Worm (Caenorhabditis elegans): Measurements from ENCODE around the gene snpc-3.4.

Gene snpc-3.4

ce11 chrIII:4013061-4013460, 6.8 kb upstream of the snpc-3.4 start:
- TF ChIP-seq hnd-1 (tag; optimal IDR thresholded peaks at IDR 0.05) = no peak
- no peak for TF ChIP-seq aly-1 (tag; optimal IDR thresholded peaks at IDR 0.05)
- no peak for TF ChIP-seq tbx-37 (GFP tag; conservative IDR thresholded peaks at IDR 0.05)
- TF ChIP-seq tbx-11 (GFP tag; IDR thresholded peaks at IDR 0.05) = no peak
- no peak for TF ChIP-seq flt-1 (GFP tag; IDR thresholded peaks at IDR 0.05)

- TF ChIP-seq F13C5.2 (tag; optimal IDR thresholded peaks at IDR 0.05) = no peak
- peak; percentile 38 for TF ChIP-seq ama-1 (optimal IDR thresholded peaks at IDR 0.05)
Measured at ce11 chrIII:4015382-4015986, 4.4 kb upstream of the snpc-3.4 start.

- TF ChIP-seq B0310.2 (tag; optimal IDR thresholded peaks at IDR 0.05) (no peak), tra-4 (tag; optimal IDR thresholded peaks at IDR 0.05) (no peak), hmg-4 (GFP tag; optimal IDR thresholded peaks at IDR 0.05) (no peak), ceh-13 (GFP tag; optimal IDR thresholded peaks at IDR 0.05) (no peak), hmbx-1 (tag; optimal IDR thresholded peaks at IDR 0.05) (no peak), F13C5.2 (tag; optimal IDR thresholded peaks at IDR 0.05) (no peak), ama-1 (optimal IDR thresholded peaks at IDR 0.05) (no peak), aly-1 (tag; optimal IDR thresholded peaks at IDR 0.05) (no peak), pes-1 (GFP tag; IDR thresholded peaks at IDR 0.05) (no peak), tbx-11 (GFP tag; IDR thresholded peaks at IDR 0.05) (no peak), hnd-1 (tag; optimal IDR thresholded peaks at IDR 0.05) (no peak), sea-1 (GFP tag; conservative IDR thresholded peaks at IDR 0.05) (no peak)
Measured at ce11 chrIII:4017527-4017926, 2.3 kb upstream of the snpc-3.4 start, which contains the start of gene tbb-2. tbb-2 (minus strand) TSS chrIII:4017627.

ce11 chrIII:4018095-4018498, 1.7 kb upstream of the snpc-3.4 start:
- TF ChIP-seq ceh-36 (tag; optimal IDR thresholded peaks at IDR 0.05) (no peak), hmbx-1 (tag; optimal IDR thresholded peaks at IDR 0.05) (no peak), aly-1 (tag; optimal IDR thresholded peaks at IDR 0.05) (no peak), ama-1 (optimal IDR thresholded peaks at IDR 0.05) (no peak), ets-7 (tag; optimal IDR thresholded peaks at IDR 0.05) (no peak), tbx-11 (GFP tag; IDR thresholded peaks at IDR 0.05) (no peak), F13C5.2 (tag; optimal IDR thresholded peaks at IDR 0.05) (no peak), flt-1 (GFP tag; IDR thresholded peaks at IDR 0.05) (no peak)

ce11 chrIII:4018591-4019580, 951 bp upstream of the snpc-3.4 start:
- TF ChIP-seq tbx-37 (GFP tag; conservative IDR thresholded peaks at IDR 0.05) (no peak), B0310.2 (tag; optimal IDR thresholded peaks at IDR 0.05) (no peak), ets-7 (tag; optimal IDR thresholded peaks at IDR 0.05) (no peak), scrt-1 (GFP tag; IDR thresholded peaks at IDR 0.05) (no peak), hmg-4 (GFP tag; optimal IDR thresholded peaks at IDR 0.05) (peak; percentile 10)

ce11 chrIII:4021866-4022265, 2.0 kb downstream of the snpc-3.4 start, which contains the start of gene tftc-5:
tftc-5 (plus strand) TSS chrIII:4022166.
- no peak for TF ChIP-seq pes-1 (GFP tag; IDR thresholded peaks at IDR 0.05)
- no peak for TF ChIP-seq tbx-11 (GFP tag; IDR thresholded peaks at IDR 0.05)
- TF ChIP-seq B0310.2 (tag; optimal IDR thresholded peaks at IDR 0.05) = no peak
- no peak for TF ChIP-seq scrt-1 (GFP tag; IDR thresholded peaks at IDR 0.05)

- no peak for TF ChIP-seq ama-1 (optimal IDR thresholded peaks at IDR 0.05)
Measured at ce11 chrIII:4028061-4028460, 8.2 kb downstream of the snpc-3.4 start, which contains the start of gene T02C12.5. T02C12.5 (minus strand) TSS chrIII:4028161.

ce11 chrIII:4030839-4031238, 11.0 kb downstream of the snpc-3.4 start:
- TF ChIP-seq B0310.2 (tag; optimal IDR thresholded peaks at IDR 0.05) (no peak), ceh-13 (GFP tag; optimal IDR thresholded peaks at IDR 0.05) (no peak), tbx-37 (GFP tag; conservative IDR thresholded peaks at IDR 0.05) (no peak), hmbx-1 (tag; optimal IDR thresholded peaks at IDR 0.05) (no peak)

- TF ChIP-seq flt-1 (GFP tag; IDR thresholded peaks at IDR 0.05) = no peak
- TF ChIP-seq tbx-11 (GFP tag; IDR thresholded peaks at IDR 0.05) = no peak
- no peak for TF ChIP-seq ceh-36 (tag; optimal IDR thresholded peaks at IDR 0.05)
- no peak for TF ChIP-seq hmg-4 (GFP tag; optimal IDR thresholded peaks at IDR 0.05)
- no peak for TF ChIP-seq B0310.2 (tag; optimal IDR thresholded peaks at IDR 0.05)
- TF ChIP-seq pes-1 (GFP tag; IDR thresholded peaks at IDR 0.05) = no peak
- no peak for TF ChIP-seq F13C5.2 (tag; optimal IDR thresholded peaks at IDR 0.05)
- TF ChIP-seq hnd-1 (tag; optimal IDR thresholded peaks at IDR 0.05) = no peak
- no peak for TF ChIP-seq tbx-37 (GFP tag; conservative IDR thresholded peaks at IDR 0.05)
- no peak for TF ChIP-seq ets-7 (tag; optimal IDR thresholded peaks at IDR 0.05)
- TF ChIP-seq scrt-1 (GFP tag; IDR thresholded peaks at IDR 0.05) = no peak
- TF ChIP-seq hmbx-1 (tag; optimal IDR thresholded peaks at IDR 0.05) = no peak
- TF ChIP-seq ceh-13 (GFP tag; optimal IDR thresholded peaks at IDR 0.05) = no peak
- no peak for TF ChIP-seq aly-1 (tag; optimal IDR thresholded peaks at IDR 0.05)
- no peak for TF ChIP-seq sea-1 (GFP tag; conservative IDR thresholded peaks at IDR 0.05)
- TF ChIP-seq tra-4 (tag; optimal IDR thresholded peaks at IDR 0.05) = no peak
- TF ChIP-seq ama-1 (optimal IDR thresholded peaks at IDR 0.05) = no peak
Measured at ce11 chrIII:4034984-4035383, 15.1 kb downstream of the snpc-3.4 start.

All from whole organism, early embryonic.